Worm (Caenorhabditis elegans) whole organism, mixed stage, embryonic: ENCODE results near the gene cdgs-1.

ENCODE experiments used
- bed-3 ChIP-seq: fragments of 200-800 bp; sonication (Bioruptor generic); optimal IDR thresholded peaks from 3 replicates; lab custom pipeline; 2018; ENCODE audit warnings: mild to moderate bottlenecking, missing genetic modification characterization, moderate library complexity, missing compliant biosample characterization
- ceh-39 ChIP-seq: fragments of 150-350 bp; optimal IDR thresholded peaks from 2 replicates; lab custom pipeline; 2014; ENCODE audit warnings: missing biosample characterization, missing genetic modification characterization
- ceh-43 ChIP-seq: fragments of 200-800 bp; sonication (Bioruptor generic); optimal IDR thresholded peaks from 2 replicates; lab custom pipeline; 2018; ENCODE audit warnings: mild to moderate bottlenecking, missing genetic modification characterization, moderate library complexity, missing compliant biosample characterization
- ceh-83 ChIP-seq: fragments of 200-800 bp; sonication (Bioruptor generic); optimal IDR thresholded peaks from 2 replicates; lab custom pipeline; 2018; ENCODE audit warnings: mild to moderate bottlenecking, missing genetic modification characterization, missing compliant biosample characterization
- ces-1 ChIP-seq: fragments of 150-350 bp; optimal IDR thresholded peaks from 2 replicates; lab custom pipeline; 2014; ENCODE audit warnings: missing biosample characterization, missing genetic modification reagents, missing genetic modification characterization
- cnd-1 ChIP-seq: fragments of 200-800 bp; sonication (Bioruptor generic); optimal IDR thresholded peaks from 2 replicates; lab custom pipeline; 2018; ENCODE audit warnings: mild to moderate bottlenecking, missing genetic modification characterization, missing compliant biosample characterization
- drap-1 ChIP-seq: fragments of 200-800 bp; sonication (Bioruptor generic); optimal IDR thresholded peaks from 3 replicates; lab custom pipeline; 2018; ENCODE audit warnings: mild to moderate bottlenecking, missing genetic modification characterization, missing compliant biosample characterization
- elt-1 ChIP-seq: sonication (generic microtip); optimal IDR thresholded peaks from 2 replicates; lab custom pipeline; 2017; ENCODE audit warnings: missing genetic modification characterization, mild to moderate bottlenecking, missing compliant biosample characterization, antibody characterized with exemption, moderate library complexity, borderline replicate concordance; ENCODE audit not compliant: insufficient read depth
- flh-1 ChIP-seq: fragments of 200-800 bp; sonication (Bioruptor generic); optimal IDR thresholded peaks from 2 replicates; lab custom pipeline; 2018; ENCODE audit warnings: mild to moderate bottlenecking, missing genetic modification characterization, moderate library complexity, missing compliant biosample characterization
- ham-2 ChIP-seq: fragments of 200-800 bp; sonication (Bioruptor generic); optimal IDR thresholded peaks from 2 replicates; lab custom pipeline; 2018; ENCODE audit warnings: mild to moderate bottlenecking, missing genetic modification characterization, missing compliant biosample characterization
- hlh-1 ChIP-seq: fragments of 150-350 bp; optimal IDR thresholded peaks from 2 replicates; lab custom pipeline; 2014; ENCODE audit warnings: missing biosample characterization, missing genetic modification reagents, missing genetic modification characterization
- lin-13 ChIP-seq: fragments of 150-350 bp; optimal IDR thresholded peaks from 2 replicates; lab custom pipeline; 2014; ENCODE audit warnings: missing biosample characterization, missing genetic modification characterization
- lin-32 ChIP-seq: fragments of 200-800 bp; sonication (Bioruptor generic); optimal IDR thresholded peaks from 2 replicates; lab custom pipeline; 2018; ENCODE audit warnings: mild to moderate bottlenecking, missing genetic modification characterization, missing compliant biosample characterization
- lsy-2 ChIP-seq: fragments of 150-350 bp; optimal IDR thresholded peaks from 2 replicates; lab custom pipeline; 2014; ENCODE audit warnings: missing biosample characterization, missing genetic modification characterization
- mab-5 ChIP-seq: fragments of 150-350 bp; optimal IDR thresholded peaks from 2 replicates; lab custom pipeline; 2014; ENCODE audit warnings: missing biosample characterization, missing genetic modification characterization
- mep-1 ChIP-seq: fragments of 150-350 bp; optimal IDR thresholded peaks from 2 replicates; lab custom pipeline; 2017; ENCODE audit warnings: missing biosample characterization, missing genetic modification reagents, missing genetic modification characterization, inconsistent platforms
- mls-2 ChIP-seq: sonication (generic microtip); optimal IDR thresholded peaks from 2 replicates; lab custom pipeline; 2016; ENCODE audit warnings: mild to moderate bottlenecking, missing genetic modification characterization, moderate library complexity, missing compliant biosample characterization
- nhr-12 ChIP-seq: fragments of 150-350 bp; optimal IDR thresholded peaks from 2 replicates; lab custom pipeline; 2014; ENCODE audit warnings: missing biosample characterization, missing genetic modification characterization
- nhr-2 ChIP-seq: fragments of 150-350 bp; optimal IDR thresholded peaks from 2 replicates; lab custom pipeline; 2014; ENCODE audit warnings: missing biosample characterization, missing genetic modification characterization
- nhr-237 ChIP-seq: fragments of 150-350 bp; optimal IDR thresholded peaks from 2 replicates; lab custom pipeline; 2014; ENCODE audit warnings: missing biosample characterization, missing genetic modification characterization
- nhr-28 ChIP-seq: fragments of 150-350 bp; optimal IDR thresholded peaks from 2 replicates; lab custom pipeline; 2014; ENCODE audit warnings: missing biosample characterization, missing genetic modification characterization
- nhr-76 ChIP-seq: sonication (generic microtip); optimal IDR thresholded peaks from 2 replicates; lab custom pipeline; 2017; ENCODE audit warnings: missing biosample characterization, missing genetic modification characterization
- pha-4 ChIP-seq: fragments of 150-350 bp; optimal IDR thresholded peaks from 2 replicates; lab custom pipeline; 2018; ENCODE audit warnings: missing biosample characterization, missing genetic modification reagents, missing genetic modification characterization
- sem-2 ChIP-seq: fragments of 200-800 bp; sonication (Bioruptor generic); optimal IDR thresholded peaks from 2 replicates; lab custom pipeline; 2018; ENCODE audit warnings: mild to moderate bottlenecking, missing genetic modification characterization, missing compliant biosample characterization
- snpc-4 ChIP-seq: fragments of 150-350 bp; optimal IDR thresholded peaks from 2 replicates; lab custom pipeline; 2014; ENCODE audit warnings: missing biosample characterization, missing genetic modification characterization
- sptf-1 ChIP-seq: sonication (generic microtip); optimal IDR thresholded peaks from 2 replicates; lab custom pipeline; 2017; ENCODE audit warnings: mild to moderate bottlenecking, missing genetic modification characterization, moderate library complexity, missing compliant biosample characterization
- tbx-8 ChIP-seq: fragments of 200-800 bp; sonication (Bioruptor generic); optimal IDR thresholded peaks from 2 replicates; lab custom pipeline; 2018; ENCODE audit warnings: mild to moderate bottlenecking, missing genetic modification characterization, moderate library complexity, missing compliant biosample characterization
- unc-120 ChIP-seq: sonication (generic microtip); optimal IDR thresholded peaks from 2 replicates; lab custom pipeline; 2017; ENCODE audit warnings: missing genetic modification characterization, missing compliant biosample characterization; ENCODE audit not compliant: poor library complexity, severe bottlenecking
- unc-39 ChIP-seq: fragments of 150-350 bp; optimal IDR thresholded peaks from 2 replicates; lab custom pipeline; 2014; ENCODE audit warnings: missing biosample characterization, missing genetic modification characterization
- unc-62 ChIP-seq: fragments of 150-350 bp; optimal IDR thresholded peaks from 2 replicates; lab custom pipeline; 2014; ENCODE audit warnings: missing biosample characterization, missing genetic modification reagents, missing genetic modification characterization
- zip-8 ChIP-seq: fragments of 150-350 bp; optimal IDR thresholded peaks from 2 replicates; lab custom pipeline; 2014; ENCODE audit warnings: missing biosample characterization, missing genetic modification characterization
- ztf-11 ChIP-seq: fragments of 150-350 bp; optimal IDR thresholded peaks from 2 replicates; lab custom pipeline; 2014; ENCODE audit warnings: missing biosample characterization, missing genetic modification characterization

Gene cdgs-1

DNA sequence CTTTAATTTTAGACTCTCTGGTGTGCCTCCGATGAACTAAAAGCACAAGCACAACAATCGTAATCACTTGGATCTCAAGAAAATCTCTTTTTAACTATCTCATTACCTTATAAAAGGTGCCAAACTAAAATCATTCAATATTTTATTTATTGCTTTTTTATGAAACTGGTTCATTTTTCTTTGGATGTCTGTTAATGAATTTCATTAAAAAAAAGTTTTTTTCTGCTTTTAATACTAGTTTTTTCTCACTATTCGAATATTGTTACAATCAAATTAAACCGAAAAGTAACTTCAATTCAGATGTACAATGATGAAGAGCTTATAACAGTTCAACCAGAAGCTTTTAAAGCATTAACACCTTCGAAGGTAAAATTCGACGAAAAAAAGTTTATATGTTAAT lies 39.8 kb downstream of the cdgs-1 start, which contains the start of gene swd-2.1:
swd-2.1 (plus strand) TSS at position 301 of the 400 bp plus-strand sequence.
- TF ChIP-seq nhr-76 (tag; lab: Kevin White, UChicago), result no peak
- TF ChIP-seq nhr-12 (tag; lab: Kevin White, UChicago), result no peak
- TF ChIP-seq mls-2 (tag; lab: Kevin White, UChicago), result no peak
- TF ChIP-seq unc-62 (GFP tag; lab: Kevin White, UChicago), result no peak
- no peak for TF ChIP-seq zip-8 (tag; lab: Kevin White, UChicago)
- TF ChIP-seq elt-1 (tag; lab: Kevin White, UChicago), result no peak
- TF ChIP-seq sem-2, result no peak
- no peak for TF ChIP-seq flh-1 (GFP tag; lab: Kevin White, UChicago)
- no peak for TF ChIP-seq drap-1
- TF ChIP-seq mep-1 (tag; lab: Kevin White, UChicago), result no peak
- no peak for TF ChIP-seq unc-39 (tag; lab: Kevin White, UChicago)
- no peak for TF ChIP-seq ham-2 (GFP tag; lab: Kevin White, UChicago)
- TF ChIP-seq ceh-43 (GFP tag; lab: Kevin White, UChicago), result no peak
- no peak for TF ChIP-seq nhr-237 (tag; lab: Kevin White, UChicago)
- no peak for TF ChIP-seq lsy-2 (tag; lab: Kevin White, UChicago)
- TF ChIP-seq lin-13, result no peak

- TF ChIP-seq bed-3 (GFP tag; lab: Kevin White, UChicago) (no peak), pha-4 (peak; percentile 21), drap-1 (no peak), mep-1 (tag; lab: Kevin White, UChicago) (peak; percentile 40), nhr-237 (tag; lab: Kevin White, UChicago) (peak; percentile 26)
Measured at ce11 chrIV:7774206-7774605, 41.3 kb downstream of the cdgs-1 start, which contains the start of the genes hcf-1 and swd-2.2. Gene hcf-1 (minus strand): TSS chrIV:7774275. Gene swd-2.2 (plus strand): TSS chrIV:7774411.

DNA sequence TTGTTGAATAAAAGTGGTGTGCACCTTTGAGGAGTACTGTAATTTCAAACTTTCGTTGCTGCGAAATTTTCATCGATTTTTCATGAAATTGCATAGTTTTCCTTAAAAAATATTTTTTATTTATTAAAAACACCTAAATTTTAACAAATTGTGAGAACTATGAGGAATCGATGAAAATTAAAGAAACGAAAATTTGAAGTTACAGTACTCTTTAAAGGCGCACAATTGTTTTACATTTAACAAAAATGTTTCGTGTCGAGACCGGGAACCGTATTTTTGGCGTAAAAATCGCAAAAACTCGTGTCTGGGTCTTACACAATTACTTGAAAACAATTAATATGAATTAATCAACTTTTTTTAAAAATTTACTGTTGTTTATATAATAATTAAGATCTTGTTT lies 45.4 kb downstream of the cdgs-1 start, which contains the start of gene rdl-1:
rdl-1 (minus strand) TSS at position 101 of the 400 bp plus-strand sequence.
- TF ChIP-seq unc-120 (no peak), mep-1 (tag; lab: Kevin White, UChicago) (no peak), snpc-4 (tag; lab: Kevin White, UChicago) (no peak), nhr-2 (tag; lab: Kevin White, UChicago) (no peak), hlh-1 (no peak), tbx-8 (no peak), sptf-1 (tag; lab: Kevin White, UChicago) (no peak), nhr-76 (tag; lab: Kevin White, UChicago) (no peak), ham-2 (GFP tag; lab: Kevin White, UChicago) (no peak), flh-1 (GFP tag; lab: Kevin White, UChicago) (no peak), unc-39 (tag; lab: Kevin White, UChicago) (no peak), bed-3 (GFP tag; lab: Kevin White, UChicago) (no peak)

DNA sequence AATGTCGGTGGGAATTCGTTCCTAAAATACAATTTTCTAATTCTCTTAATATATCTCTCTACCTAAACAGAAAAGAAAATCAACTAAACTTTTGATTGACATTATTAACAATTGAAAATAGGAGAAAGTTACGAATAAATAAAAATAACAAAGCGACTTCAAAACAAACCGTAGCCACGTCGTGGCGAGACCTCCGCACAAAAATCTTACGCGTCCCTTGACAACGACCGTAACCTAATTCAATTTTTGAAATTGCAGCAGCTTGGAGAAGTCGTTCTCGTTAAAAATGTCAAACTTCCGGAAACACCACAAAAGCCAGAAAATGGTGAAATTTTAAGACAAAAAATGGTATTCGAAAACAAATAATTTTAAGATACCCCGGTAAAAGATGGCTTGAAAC lies 51.2 kb downstream of the cdgs-1 start:
- TF ChIP-seq drap-1 (no peak), mab-5 (tag; lab: Kevin White, UChicago) (no peak), ztf-11 (tag; lab: Kevin White, UChicago) (no peak), snpc-4 (tag; lab: Kevin White, UChicago) (no peak), ceh-83 (no peak), ceh-39 (tag; lab: Kevin White, UChicago) (no peak), sem-2 (no peak), nhr-2 (tag; lab: Kevin White, UChicago) (no peak), lsy-2 (tag; lab: Kevin White, UChicago) (no peak), unc-39 (tag; lab: Kevin White, UChicago) (no peak), elt-1 (tag; lab: Kevin White, UChicago) (no peak), lin-13 (no peak), ces-1 (GFP tag; lab: Kevin White, UChicago) (no peak)

DNA sequence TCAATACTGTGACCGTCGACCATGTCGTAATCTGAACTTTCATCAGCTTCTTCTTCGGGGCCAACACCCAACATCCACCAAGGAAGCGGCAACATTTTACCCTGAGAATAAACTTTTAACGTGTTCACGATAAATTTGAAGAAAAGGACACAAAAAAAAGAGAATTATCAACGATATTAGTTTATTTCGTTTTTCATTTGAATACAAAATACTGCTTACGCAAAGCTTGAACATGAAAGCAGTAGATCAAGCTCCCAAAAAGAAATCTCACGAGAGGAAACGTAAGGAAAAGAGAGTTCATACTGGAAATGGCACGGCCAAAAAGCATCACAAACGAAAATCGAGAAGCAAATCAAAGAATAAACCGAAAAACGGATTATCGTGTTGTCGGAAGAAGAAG lies 51.8 kb downstream of the cdgs-1 start, which contains the start of the genes C46A5.6 and C46A5.1:
C46A5.6 (minus strand) TSS at position 101 of the 400 bp plus-strand sequence.
C46A5.1 (plus strand) TSS at position 184 of the 400 bp plus-strand sequence.
- no peak for TF ChIP-seq ceh-39 (tag; lab: Kevin White, UChicago)
- no peak for TF ChIP-seq bed-3 (GFP tag; lab: Kevin White, UChicago)
- no peak for TF ChIP-seq sem-2
- TF ChIP-seq mep-1 (tag; lab: Kevin White, UChicago), result no peak
- TF ChIP-seq lin-32, result no peak
- TF ChIP-seq ham-2 (GFP tag; lab: Kevin White, UChicago), result no peak
- TF ChIP-seq drap-1, result no peak
- TF ChIP-seq snpc-4 (tag; lab: Kevin White, UChicago), result no peak
- TF ChIP-seq pha-4, result no peak
- TF ChIP-seq unc-39 (tag; lab: Kevin White, UChicago), result no peak
- no peak for TF ChIP-seq cnd-1 (tag; lab: Kevin White, UChicago)
- TF ChIP-seq hlh-1, result no peak
- no peak for TF ChIP-seq nhr-28
